Fruit fly (Drosophila melanogaster): ENCODE measurements around the gene tup.

DNA sequence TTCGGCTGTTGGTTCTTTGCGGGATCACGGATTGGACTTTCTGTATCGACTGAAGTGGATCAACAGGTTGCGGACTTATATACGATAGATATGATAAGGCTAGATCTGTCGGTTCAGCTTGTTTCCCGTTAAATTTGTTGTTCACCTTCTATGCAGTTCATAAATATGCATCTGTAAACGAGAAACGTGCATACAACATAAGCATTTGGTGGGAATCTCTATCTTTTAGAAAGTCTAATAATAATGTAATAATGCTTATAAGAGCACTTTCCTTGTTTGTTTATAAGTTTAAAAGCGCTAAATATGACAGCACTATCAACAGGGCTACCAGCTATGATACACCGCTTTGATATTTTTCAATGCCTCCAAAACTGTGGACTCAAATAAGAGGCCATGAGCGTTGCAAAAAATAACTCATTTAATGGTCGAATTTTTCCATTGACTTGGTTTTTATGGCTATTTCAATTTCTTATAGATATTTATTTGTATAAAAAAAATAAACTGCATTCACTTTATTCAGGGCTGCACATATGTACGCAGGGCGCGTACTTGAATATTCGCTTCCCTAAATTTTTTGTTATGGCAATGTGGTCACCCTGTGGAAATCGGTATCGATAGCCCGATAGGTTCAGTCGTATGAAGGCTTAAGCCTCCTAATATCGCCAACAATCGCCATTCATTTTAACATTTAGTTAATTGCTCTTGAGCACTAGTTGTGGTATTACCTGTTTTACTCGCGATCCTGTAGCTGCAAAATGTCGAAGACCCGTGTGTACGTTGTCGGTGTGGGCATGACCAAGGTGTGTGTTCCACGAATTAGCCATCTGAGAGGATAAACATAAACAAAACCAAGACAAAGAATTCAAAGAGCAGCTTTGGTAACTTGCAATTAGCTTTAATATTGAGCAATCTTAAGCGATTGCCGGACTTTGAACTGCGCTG is 50.2 kb downstream of the tup start, which contains the start of the genes CG17597 and ScpX:
- TF ChIP-seq CTCF (optimal IDR thresholded peaks at IDR 0.05) (no peak), CG8478 (optimal IDR thresholded peaks at IDR 0.05) (no peak)

Data from S2 (cell line).